Worm (Caenorhabditis elegans) whole organism, L1 larva: ENCODE data around the gene cal-1.

Experiments
- C04F5.9 ChIP-seq: sonication (generic microtip); optimal IDR thresholded peaks from 2 replicates; lab custom pipeline; 2016; ENCODE audit warnings: missing genetic modification characterization, missing compliant biosample characterization
- C16A3.4 ChIP-seq: fragments of 150-350 bp; optimal IDR thresholded peaks from 2 replicates; lab custom pipeline; 2014; ENCODE audit warnings: missing biosample characterization, missing genetic modification characterization
- C34B4.2 ChIP-seq: sonication (generic microtip); optimal IDR thresholded peaks from 2 replicates; lab custom pipeline; 2017; ENCODE audit warnings: mild to moderate bottlenecking, missing genetic modification characterization, missing compliant biosample characterization
- Y116A8C.19 ChIP-seq: sonication (generic microtip); optimal IDR thresholded peaks from 2 replicates; lab custom pipeline; 2016; ENCODE audit warnings: missing compliant biosample characterization, missing genetic modification characterization, borderline replicate concordance
- blmp-1 ChIP-seq: fragments of 150-350 bp; optimal IDR thresholded peaks from 2 replicates; lab custom pipeline; 2014; ENCODE audit warnings: missing biosample characterization, missing genetic modification characterization
- ceh-63 ChIP-seq: fragments of 200-800 bp; sonication (Bioruptor generic); optimal IDR thresholded peaks from 2 replicates; lab custom pipeline; 2018; ENCODE audit warnings: mild to moderate bottlenecking, missing genetic modification characterization, missing compliant biosample characterization
- ceh-8 ChIP-seq: fragments of 200-800 bp; sonication (Bioruptor generic); optimal IDR thresholded peaks from 2 replicates; lab custom pipeline; 2018; ENCODE audit warnings: mild to moderate bottlenecking, missing genetic modification characterization, moderate library complexity, missing compliant biosample characterization
- ceh-82 ChIP-seq, 3 experiments: fragments of 150-350 bp in 1 of 3; sonication (generic microtip) in 2 of 3; optimal IDR thresholded peaks; 2 replicates each; lab custom pipeline; 2014 to 2017; ENCODE audit warnings: missing biosample characterization in 3 of 3, missing genetic modification characterization in 3 of 3
- ceh-88 ChIP-seq: fragments of 200-800 bp; sonication (Bioruptor generic); IDR thresholded peaks from 2 replicates; pipeline ENCODE4 v1.3.6; 2022; ENCODE audit warnings: missing genetic modification characterization, missing compliant biosample characterization
- dpl-1 ChIP-seq, 3 experiments: fragments of 150-350 bp in 2 of 3; sonication (generic microtip) in 1 of 3; optimal IDR thresholded peaks; 2 replicates each; lab custom pipeline; 2014 to 2017; ENCODE audit warnings: missing biosample characterization in 3 of 3, missing genetic modification characterization in 3 of 3, missing genetic modification reagents in 3 of 3
- dsc-1 ChIP-seq: sonication (generic microtip); optimal IDR thresholded peaks from 2 replicates; lab custom pipeline; 2016; ENCODE audit warnings: mild to moderate bottlenecking, missing genetic modification characterization, missing compliant biosample characterization
- efl-1 ChIP-seq, 4 experiments: fragments of 150-350 bp; optimal IDR thresholded peaks in 3 of 4; peaks in 1 of 4; 1 replicate in 1 of 4; 2 replicates in 3 of 4; lab custom pipeline; 2014; ENCODE audit warnings: missing biosample characterization in 2 of 4, missing genetic modification characterization in 2 of 4, missing genetic modification reagents in 2 of 4
- efl-3 ChIP-seq: fragments of 200-800 bp; sonication (Bioruptor generic); optimal IDR thresholded peaks from 2 replicates; lab custom pipeline; 2018; ENCODE audit warnings: mild to moderate bottlenecking, missing genetic modification characterization, missing compliant biosample characterization
- egl-13 ChIP-seq: sonication (generic microtip); optimal IDR thresholded peaks from 2 replicates; lab custom pipeline; 2016; ENCODE audit warnings: missing genotype, missing genetic modification reagents, missing genetic modification characterization, missing compliant biosample characterization
- egl-27 ChIP-seq, 2 experiments: fragments of 150-350 bp in 1 of 2; sonication (generic microtip); optimal IDR thresholded peaks; 3 replicates each; lab custom pipeline; 2017 to 2018; ENCODE audit warnings: missing biosample characterization in 2 of 2, missing genetic modification characterization in 2 of 2, missing genetic modification reagents in 2 of 2
- elt-2 ChIP-seq: sonication (generic microtip); optimal IDR thresholded peaks from 2 replicates; lab custom pipeline; 2016; ENCODE audit warnings: missing genetic modification characterization, mild to moderate bottlenecking, inconsistent platforms, missing compliant biosample characterization, missing genetic modification reagents
- elt-3 ChIP-seq, 6 experiments: fragments of 150-350 bp in 1 of 6; sonication (generic microtip); optimal IDR thresholded peaks; 2 replicates each; lab custom pipeline; 2017 to 2018; ENCODE audit warnings: missing biosample characterization in 6 of 6, missing genetic modification characterization in 6 of 6, inconsistent platforms in 1 of 6
- ets-5 ChIP-seq: fragments of 200-800 bp; sonication (Bioruptor generic); IDR thresholded peaks from 2 replicates; pipeline ENCODE4 v1.3.6; 2022; ENCODE audit warnings: missing genetic modification characterization, missing compliant biosample characterization
- fkh-4 ChIP-seq: sonication (generic microtip); optimal IDR thresholded peaks from 2 replicates; lab custom pipeline; 2016; ENCODE audit warnings: missing compliant biosample characterization, missing genetic modification characterization, borderline replicate concordance
- fkh-8 ChIP-seq: sonication (generic microtip); optimal IDR thresholded peaks from 2 replicates; lab custom pipeline; 2016; ENCODE audit warnings: mild to moderate bottlenecking, missing genetic modification characterization, missing compliant biosample characterization
- hlh-17 ChIP-seq: fragments of 200-800 bp; sonication (Bioruptor generic); optimal IDR thresholded peaks from 2 replicates; lab custom pipeline; 2018; ENCODE audit warnings: missing genetic modification characterization, mild to moderate bottlenecking, missing compliant biosample characterization, moderate library complexity, borderline replicate concordance
- hlh-4 ChIP-seq: sonication (generic microtip); optimal IDR thresholded peaks from 2 replicates; lab custom pipeline; 2016; ENCODE audit warnings: mild to moderate bottlenecking, missing genetic modification characterization, missing compliant biosample characterization
- hpl-2 ChIP-seq: fragments of 150-350 bp; optimal IDR thresholded peaks from 2 replicates; lab custom pipeline; 2014; ENCODE audit warnings: missing biosample characterization, missing genetic modification reagents, missing genetic modification characterization
- lin-35 ChIP-seq, 2 experiments: fragments of 150-350 bp; optimal IDR thresholded peaks; 2 replicates each; lab custom pipeline; 2014; ENCODE audit warnings: missing biosample characterization in 2 of 2, missing genetic modification characterization in 2 of 2, missing genetic modification reagents in 2 of 2
- lin-39 ChIP-seq: fragments of 150-350 bp; optimal IDR thresholded peaks from 2 replicates; lab custom pipeline; 2014; ENCODE audit warnings: missing biosample characterization, missing genetic modification reagents, missing genetic modification characterization
- lsy-2 ChIP-seq, 2 experiments: fragments of 150-350 bp; optimal IDR thresholded peaks; 2 replicates each; lab custom pipeline; 2014; ENCODE audit warnings: missing biosample characterization in 2 of 2, missing genetic modification characterization in 2 of 2
- mab-9 ChIP-seq: fragments of 200-800 bp; sonication (Bioruptor generic); IDR thresholded peaks from 2 replicates; pipeline ENCODE4 v1.3.6; 2022; ENCODE audit warnings: missing genetic modification reagents, missing genetic modification characterization, missing compliant biosample characterization
- mef-2 ChIP-seq: fragments of 150-350 bp; optimal IDR thresholded peaks from 2 replicates; lab custom pipeline; 2014; ENCODE audit warnings: missing biosample characterization, missing genetic modification characterization
- nhr-11 ChIP-seq: fragments of 150-350 bp; optimal IDR thresholded peaks from 2 replicates; lab custom pipeline; 2014; ENCODE audit warnings: missing biosample characterization, missing genetic modification characterization
- nhr-12 ChIP-seq: sonication (generic microtip); optimal IDR thresholded peaks from 2 replicates; lab custom pipeline; 2017; ENCODE audit warnings: missing biosample characterization, missing genetic modification characterization
- nhr-20 ChIP-seq: sonication (generic microtip); optimal IDR thresholded peaks from 2 replicates; lab custom pipeline; 2016; ENCODE audit warnings: mild to moderate bottlenecking, missing genetic modification characterization, missing compliant biosample characterization
- nhr-71 ChIP-seq: sonication (generic microtip); optimal IDR thresholded peaks from 2 replicates; lab custom pipeline; 2016; ENCODE audit warnings: mild to moderate bottlenecking, missing genetic modification characterization, moderate library complexity, missing compliant biosample characterization
- nhr-84 ChIP-seq: sonication (generic microtip); optimal IDR thresholded peaks from 2 replicates; lab custom pipeline; 2017; ENCODE audit warnings: missing biosample characterization, missing genetic modification characterization
- nhr-85 ChIP-seq: sonication (generic microtip); peaks from one replicate; lab custom pipeline; 2016; ENCODE audit warnings: missing genetic modification characterization, inconsistent platforms, missing compliant biosample characterization
- nhr-90 ChIP-seq: sonication (generic microtip); optimal IDR thresholded peaks from 2 replicates; lab custom pipeline; 2016; ENCODE audit warnings: mild to moderate bottlenecking, missing genetic modification characterization, missing compliant biosample characterization; ENCODE audit not compliant: poor library complexity
- pag-3 ChIP-seq: sonication (generic microtip); optimal IDR thresholded peaks from 2 replicates; lab custom pipeline; 2017; ENCODE audit warnings: missing genetic modification characterization, mild to moderate bottlenecking, missing compliant biosample characterization, antibody characterized with exemption, borderline replicate concordance; ENCODE audit not compliant: insufficient read depth
- rnt-1 ChIP-seq: sonication (generic microtip); optimal IDR thresholded peaks from 2 replicates; lab custom pipeline; 2016; ENCODE audit warnings: mild to moderate bottlenecking, missing genetic modification characterization, moderate library complexity, missing compliant biosample characterization
- snpc-4 ChIP-seq: fragments of 150-350 bp; optimal IDR thresholded peaks from 2 replicates; lab custom pipeline; 2014; ENCODE audit warnings: missing biosample characterization, missing genetic modification characterization
- snu-23 ChIP-seq: sonication (generic microtip); optimal IDR thresholded peaks from 2 replicates; lab custom pipeline; 2016; ENCODE audit warnings: missing genetic modification characterization, missing compliant biosample characterization
- sox-4 ChIP-seq: sonication (generic microtip); optimal IDR thresholded peaks from 2 replicates; lab custom pipeline; 2016; ENCODE audit warnings: missing genetic modification characterization, missing compliant biosample characterization
- sptf-1 ChIP-seq: fragments of 150-350 bp; optimal IDR thresholded peaks from 2 replicates; lab custom pipeline; 2014; ENCODE audit warnings: missing biosample characterization, missing genetic modification characterization
- sup-37 ChIP-seq: fragments of 200-800 bp; sonication (Bioruptor generic); optimal IDR thresholded peaks from 2 replicates; lab custom pipeline; 2018; ENCODE audit warnings: mild to moderate bottlenecking, missing genetic modification characterization, missing compliant biosample characterization
- swsn-7 ChIP-seq: sonication (generic microtip); optimal IDR thresholded peaks from 2 replicates; lab custom pipeline; 2016; ENCODE audit warnings: missing genetic modification characterization, missing compliant biosample characterization
- tbx-2 ChIP-seq: sonication (generic microtip); optimal IDR thresholded peaks from 2 replicates; lab custom pipeline; 2016; ENCODE audit warnings: missing genetic modification characterization, missing compliant biosample characterization
- tlp-1 ChIP-seq: fragments of 150-350 bp; optimal IDR thresholded peaks from 2 replicates; lab custom pipeline; 2014; ENCODE audit warnings: missing biosample characterization, missing genetic modification characterization
- unc-30 ChIP-seq: sonication (generic microtip); optimal IDR thresholded peaks from 2 replicates; lab custom pipeline; 2017; ENCODE audit warnings: missing biosample characterization, missing genetic modification characterization
- unc-62 ChIP-seq: fragments of 150-350 bp; optimal IDR thresholded peaks from 2 replicates; lab custom pipeline; 2014; ENCODE audit warnings: missing biosample characterization, missing genetic modification reagents, missing genetic modification characterization
- unc-86 ChIP-seq: sonication (generic microtip); optimal IDR thresholded peaks from 2 replicates; lab custom pipeline; 2016; ENCODE audit warnings: missing genetic modification characterization, missing compliant biosample characterization
- unc-98 ChIP-seq: fragments of 200-800 bp; sonication (Bioruptor generic); IDR thresholded peaks from 2 replicates; pipeline ENCODE4 v1.3.6; 2022; ENCODE audit warnings: missing genetic modification characterization, missing compliant biosample characterization
- xbp-1 ChIP-seq: sonication (generic microtip); optimal IDR thresholded peaks from 2 replicates; lab custom pipeline; 2016; ENCODE audit warnings: missing genetic modification characterization, missing compliant biosample characterization
- zag-1 ChIP-seq: fragments of 150-350 bp; optimal IDR thresholded peaks from 2 replicates; lab custom pipeline; 2014; ENCODE audit warnings: missing biosample characterization, missing genetic modification characterization
- zip-4 ChIP-seq: fragments of 200-800 bp; sonication (Bioruptor generic); optimal IDR thresholded peaks from 2 replicates; lab custom pipeline; 2018; ENCODE audit warnings: mild to moderate bottlenecking, missing genetic modification characterization, moderate library complexity, missing compliant biosample characterization
- ztf-4 ChIP-seq: fragments of 150-350 bp; optimal IDR thresholded peaks from 2 replicates; lab custom pipeline; 2014; ENCODE audit warnings: missing biosample characterization, missing genetic modification characterization

cal-1 gene

DNA sequence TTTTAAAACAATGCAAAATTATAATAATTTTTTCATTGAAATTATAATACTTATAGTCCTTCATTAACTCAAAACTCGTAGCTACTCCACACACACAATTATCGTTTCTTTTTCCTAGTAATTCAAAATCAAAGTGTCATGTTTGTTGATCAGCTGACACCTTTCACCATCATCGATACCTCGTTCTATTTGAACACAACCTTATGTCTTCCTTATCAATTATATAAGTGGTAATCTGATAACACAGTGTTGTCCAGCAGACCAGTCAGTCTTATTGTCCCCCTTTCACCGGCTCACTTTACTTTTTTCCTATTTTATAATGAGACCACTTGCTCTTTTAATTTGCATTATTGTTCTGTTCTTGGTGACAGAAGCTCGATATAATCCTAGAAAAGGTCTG is 4.3 kb downstream of the cal-1 start, which contains the start of the genes T28H10.2 and lgmn-1:
Gene T28H10.2 (minus strand): TSS at position 177 of the 400 bp plus-strand sequence.
Gene lgmn-1 (plus strand): TSS at position 284 of the 400 bp plus-strand sequence.
- TF ChIP-seq elt-2 (tag; lab: Kevin White, UChicago) (peak; percentile 83), nhr-71 (peak; percentile 44), sox-4 (tag; lab: Kevin White, UChicago) (no peak), nhr-90 (tag; lab: Kevin White, UChicago) (peak; percentile 29), ceh-8 (GFP tag; lab: Kevin White, UChicago) (no peak), lsy-2 (tag; optimal IDR thresholded peaks at IDR 0.05; lab: Kevin White, UChicago) (peak in 1 of 2 experiments; percentile 6), blmp-1 (peak; percentile 10), pag-3 (tag; lab: Kevin White, UChicago) (no peak), unc-30 (tag; lab: Kevin White, UChicago) (no peak), ets-5 (GFP tag; lab: Robert Waterston, UW) (no peak), nhr-12 (no peak), nhr-20 (tag; lab: Kevin White, UChicago) (peak; percentile 34), ceh-82 (tag; optimal IDR thresholded peaks at IDR 0.05; lab: Kevin White, UChicago) (no peak), hpl-2 (GFP tag; lab: Kevin White, UChicago) (no peak), snu-23 (no peak), nhr-11 (tag; lab: Kevin White, UChicago) (no peak), tbx-2 (tag; lab: Kevin White, UChicago) (no peak), swsn-7 (tag; lab: Kevin White, UChicago) (no peak), snpc-4 (no peak), mef-2 (tag; lab: Kevin White, UChicago) (no peak), egl-13 (tag; lab: Kevin White, UChicago) (no peak), ceh-63 (GFP tag; lab: Kevin White, UChicago) (no peak), C04F5.9 (tag; lab: Kevin White, UChicago) (no peak), hlh-17 (GFP tag; lab: Kevin White, UChicago) (no peak), fkh-4 (no peak), hlh-4 (tag; lab: Kevin White, UChicago) (no peak), Y116A8C.19 (tag; lab: Kevin White, UChicago) (no peak), sptf-1 (no peak), efl-3 (GFP tag; lab: Kevin White, UChicago) (no peak), lin-39 (no peak), ztf-4 (tag; lab: Kevin White, UChicago) (no peak), dsc-1 (tag; lab: Kevin White, UChicago) (no peak), C34B4.2 (tag; lab: Kevin White, UChicago) (no peak), elt-3 (tag; optimal IDR thresholded peaks at IDR 0.05; lab: Kevin White, UChicago) (peak in 2 of 6 experiments; percentile 6 to 32), xbp-1 (tag; lab: Kevin White, UChicago) (no peak), unc-86 (tag; lab: Kevin White, UChicago) (no peak), efl-1 (optimal IDR thresholded peaks at IDR 0.05; lab: Kevin White, UChicago) (no peak), efl-1 (GFP tag; optimal IDR thresholded peaks at IDR 0.05 in 1 of 2; lab: Kevin White, UChicago) (no peak), nhr-85 (tag; lab: Kevin White, UChicago) (no peak), egl-27 (tag; optimal IDR thresholded peaks at IDR 0.05; lab: Kevin White, UChicago) (no peak), C16A3.4 (tag; lab: Kevin White, UChicago) (no peak), unc-62 (GFP tag; lab: Kevin White, UChicago) (no peak), rnt-1 (tag; lab: Kevin White, UChicago) (no peak), tlp-1 (tag; lab: Kevin White, UChicago) (no peak), sup-37 (GFP tag; lab: Kevin White, UChicago) (no peak), mab-9 (GFP tag; lab: Robert Waterston, UW) (no peak), dpl-1 (GFP tag; optimal IDR thresholded peaks at IDR 0.05; lab: Kevin White, UChicago) (no peak), fkh-8 (tag; lab: Kevin White, UChicago) (no peak), lin-35 (GFP tag; optimal IDR thresholded peaks at IDR 0.05; lab: Kevin White, UChicago) (peak in 1 of 2 experiments; percentile 70), ceh-88 (GFP tag; lab: Robert Waterston, UW) (no peak), nhr-84 (tag; lab: Kevin White, UChicago) (no peak), unc-98 (no peak), zip-4 (GFP tag; lab: Kevin White, UChicago) (no peak), zag-1 (tag; lab: Kevin White, UChicago) (no peak)
